Worm (Caenorhabditis elegans) whole organism, L1 larva: ENCODE results near the gene C55C3.7.
A peak's percentile ranks its signal among the peaks of the same experiment; 100 is the strongest.

Experiments
- C04F5.9 ChIP-seq: sonication (generic microtip); optimal IDR thresholded peaks from 2 replicates; lab custom pipeline; 2016; ENCODE audit warnings: missing genetic modification characterization, missing compliant biosample characterization
- C16A3.4 ChIP-seq: fragments of 150-350 bp; optimal IDR thresholded peaks from 2 replicates; lab custom pipeline; 2014; ENCODE audit warnings: missing biosample characterization, missing genetic modification characterization
- C34B4.2 ChIP-seq: sonication (generic microtip); optimal IDR thresholded peaks from 2 replicates; lab custom pipeline; 2017; ENCODE audit warnings: mild to moderate bottlenecking, missing genetic modification characterization, missing compliant biosample characterization
- alr-1 ChIP-seq: fragments of 200-800 bp; sonication (Bioruptor generic); optimal IDR thresholded peaks from 2 replicates; lab custom pipeline; 2018; ENCODE audit warnings: borderline replicate concordance, mild to moderate bottlenecking, missing genetic modification characterization, missing compliant biosample characterization
- aly-2 ChIP-seq: fragments of 150-350 bp; optimal IDR thresholded peaks from 2 replicates; lab custom pipeline; 2014; ENCODE audit warnings: missing biosample characterization, missing genetic modification characterization
- ama-1 ChIP-seq: fragments of 150-350 bp; optimal IDR thresholded peaks from 2 replicates; lab custom pipeline; 2014
- ceh-63 ChIP-seq: fragments of 200-800 bp; sonication (Bioruptor generic); optimal IDR thresholded peaks from 2 replicates; lab custom pipeline; 2018; ENCODE audit warnings: mild to moderate bottlenecking, missing genetic modification characterization, missing compliant biosample characterization
- ceh-8 ChIP-seq: fragments of 200-800 bp; sonication (Bioruptor generic); optimal IDR thresholded peaks from 2 replicates; lab custom pipeline; 2018; ENCODE audit warnings: mild to moderate bottlenecking, missing genetic modification characterization, moderate library complexity, missing compliant biosample characterization
- ceh-90 ChIP-seq: sonication (generic microtip); optimal IDR thresholded peaks from 2 replicates; lab custom pipeline; 2016; ENCODE audit warnings: missing genetic modification characterization, missing compliant biosample characterization
- ces-1 ChIP-seq: fragments of 150-350 bp; optimal IDR thresholded peaks from 2 replicates; lab custom pipeline; 2014; ENCODE audit warnings: missing biosample characterization, missing genetic modification reagents, missing genetic modification characterization
- efl-1 ChIP-seq, 4 experiments: fragments of 150-350 bp; optimal IDR thresholded peaks in 3 of 4; peaks in 1 of 4; 1 replicate in 1 of 4; 2 replicates in 3 of 4; lab custom pipeline; 2014; ENCODE audit warnings: missing biosample characterization in 2 of 4, missing genetic modification characterization in 2 of 4, missing genetic modification reagents in 2 of 4
- efl-3 ChIP-seq: fragments of 200-800 bp; sonication (Bioruptor generic); optimal IDR thresholded peaks from 2 replicates; lab custom pipeline; 2018; ENCODE audit warnings: mild to moderate bottlenecking, missing genetic modification characterization, missing compliant biosample characterization
- elt-2 ChIP-seq: sonication (generic microtip); optimal IDR thresholded peaks from 2 replicates; lab custom pipeline; 2016; ENCODE audit warnings: missing genetic modification characterization, mild to moderate bottlenecking, inconsistent platforms, missing compliant biosample characterization, missing genetic modification reagents
- fkh-4 ChIP-seq: sonication (generic microtip); optimal IDR thresholded peaks from 2 replicates; lab custom pipeline; 2016; ENCODE audit warnings: missing compliant biosample characterization, missing genetic modification characterization, borderline replicate concordance
- fkh-8 ChIP-seq: sonication (generic microtip); optimal IDR thresholded peaks from 2 replicates; lab custom pipeline; 2016; ENCODE audit warnings: mild to moderate bottlenecking, missing genetic modification characterization, missing compliant biosample characterization
- fos-1 ChIP-seq: fragments of 150-350 bp; optimal IDR thresholded peaks from 2 replicates; lab custom pipeline; 2014; ENCODE audit warnings: missing biosample characterization, missing genetic modification characterization
- hlh-17 ChIP-seq: fragments of 200-800 bp; sonication (Bioruptor generic); optimal IDR thresholded peaks from 2 replicates; lab custom pipeline; 2018; ENCODE audit warnings: missing genetic modification characterization, mild to moderate bottlenecking, missing compliant biosample characterization, moderate library complexity, borderline replicate concordance
- hlh-4 ChIP-seq: sonication (generic microtip); optimal IDR thresholded peaks from 2 replicates; lab custom pipeline; 2016; ENCODE audit warnings: mild to moderate bottlenecking, missing genetic modification characterization, missing compliant biosample characterization
- irx-1 ChIP-seq: sonication (generic microtip); optimal IDR thresholded peaks from 2 replicates; lab custom pipeline; 2016; ENCODE audit warnings: missing genetic modification characterization, missing compliant biosample characterization
- isw-1 ChIP-seq: fragments of 200-800 bp; sonication (Bioruptor generic); IDR thresholded peaks from 2 replicates; pipeline ENCODE4 v1.3.6; 2022; ENCODE audit warnings: missing genetic modification characterization, missing compliant biosample characterization
- lin-13 ChIP-seq: fragments of 150-350 bp; optimal IDR thresholded peaks from 2 replicates; lab custom pipeline; 2014; ENCODE audit warnings: missing biosample characterization, missing genetic modification reagents, missing genetic modification characterization
- lin-14 ChIP-seq: fragments of 200-800 bp; sonication (Bioruptor generic); optimal IDR thresholded peaks from 2 replicates; lab custom pipeline; 2018; ENCODE audit warnings: mild to moderate bottlenecking, missing genetic modification characterization, moderate library complexity, missing compliant biosample characterization
- lin-15B ChIP-seq: fragments of 150-350 bp; sonication (generic microtip); optimal IDR thresholded peaks from 3 replicates; lab custom pipeline; 2014; ENCODE audit warnings: missing biosample characterization, missing genetic modification characterization
- lin-39 ChIP-seq: fragments of 150-350 bp; optimal IDR thresholded peaks from 2 replicates; lab custom pipeline; 2014; ENCODE audit warnings: missing biosample characterization, missing genetic modification reagents, missing genetic modification characterization
- lsy-2 ChIP-seq, 2 experiments: fragments of 150-350 bp; optimal IDR thresholded peaks; 2 replicates each; lab custom pipeline; 2014; ENCODE audit warnings: missing biosample characterization in 2 of 2, missing genetic modification characterization in 2 of 2
- mab-9 ChIP-seq: fragments of 200-800 bp; sonication (Bioruptor generic); IDR thresholded peaks from 2 replicates; pipeline ENCODE4 v1.3.6; 2022; ENCODE audit warnings: missing genetic modification reagents, missing genetic modification characterization, missing compliant biosample characterization
- mep-1 ChIP-seq: fragments of 150-350 bp; optimal IDR thresholded peaks from 2 replicates; lab custom pipeline; 2014; ENCODE audit warnings: missing biosample characterization, missing genetic modification characterization
- nhr-11 ChIP-seq: fragments of 150-350 bp; optimal IDR thresholded peaks from 2 replicates; lab custom pipeline; 2014; ENCODE audit warnings: missing biosample characterization, missing genetic modification characterization
- nhr-12 ChIP-seq: sonication (generic microtip); optimal IDR thresholded peaks from 2 replicates; lab custom pipeline; 2017; ENCODE audit warnings: missing biosample characterization, missing genetic modification characterization
- nhr-19 ChIP-seq: fragments of 200-800 bp; sonication (Bioruptor generic); conservative IDR thresholded peaks from 2 replicates; pipeline ENCODE4 v1.3.6; 2022; ENCODE audit warnings: missing genetic modification characterization, missing compliant biosample characterization
- nhr-20 ChIP-seq: sonication (generic microtip); optimal IDR thresholded peaks from 2 replicates; lab custom pipeline; 2016; ENCODE audit warnings: mild to moderate bottlenecking, missing genetic modification characterization, missing compliant biosample characterization
- nhr-237 ChIP-seq: fragments of 150-350 bp; optimal IDR thresholded peaks from 2 replicates; lab custom pipeline; 2014; ENCODE audit warnings: missing biosample characterization, missing genetic modification characterization
- nhr-71 ChIP-seq: sonication (generic microtip); optimal IDR thresholded peaks from 2 replicates; lab custom pipeline; 2016; ENCODE audit warnings: mild to moderate bottlenecking, missing genetic modification characterization, moderate library complexity, missing compliant biosample characterization
- nhr-76 ChIP-seq: sonication (generic microtip); optimal IDR thresholded peaks from 2 replicates; lab custom pipeline; 2017; ENCODE audit warnings: missing biosample characterization, missing genetic modification characterization
- nhr-77 ChIP-seq: fragments of 150-350 bp; optimal IDR thresholded peaks from 2 replicates; lab custom pipeline; 2014; ENCODE audit warnings: missing biosample characterization, missing genetic modification characterization
- nhr-84 ChIP-seq: sonication (generic microtip); optimal IDR thresholded peaks from 2 replicates; lab custom pipeline; 2017; ENCODE audit warnings: missing biosample characterization, missing genetic modification characterization
- pax-3 ChIP-seq: fragments of 200-800 bp; sonication (Bioruptor generic); optimal IDR thresholded peaks from 2 replicates; lab custom pipeline; 2018; ENCODE audit warnings: mild to moderate bottlenecking, missing genetic modification characterization, moderate library complexity, missing compliant biosample characterization
- pqm-1 ChIP-seq: sonication (generic microtip); optimal IDR thresholded peaks from 3 replicates; lab custom pipeline; 2017; ENCODE audit warnings: missing biosample characterization, missing genetic modification characterization
- snpc-4 ChIP-seq: fragments of 150-350 bp; optimal IDR thresholded peaks from 2 replicates; lab custom pipeline; 2014; ENCODE audit warnings: missing biosample characterization, missing genetic modification characterization
- sptf-1 ChIP-seq: fragments of 150-350 bp; optimal IDR thresholded peaks from 2 replicates; lab custom pipeline; 2014; ENCODE audit warnings: missing biosample characterization, missing genetic modification characterization
- sup-37 ChIP-seq: fragments of 200-800 bp; sonication (Bioruptor generic); optimal IDR thresholded peaks from 2 replicates; lab custom pipeline; 2018; ENCODE audit warnings: mild to moderate bottlenecking, missing genetic modification characterization, missing compliant biosample characterization
- swsn-7 ChIP-seq: sonication (generic microtip); optimal IDR thresholded peaks from 2 replicates; lab custom pipeline; 2016; ENCODE audit warnings: missing genetic modification characterization, missing compliant biosample characterization
- unc-62 ChIP-seq: fragments of 150-350 bp; optimal IDR thresholded peaks from 2 replicates; lab custom pipeline; 2014; ENCODE audit warnings: missing biosample characterization, missing genetic modification reagents, missing genetic modification characterization
- unc-86 ChIP-seq: sonication (generic microtip); optimal IDR thresholded peaks from 2 replicates; lab custom pipeline; 2016; ENCODE audit warnings: missing genetic modification characterization, missing compliant biosample characterization
- unc-98 ChIP-seq: fragments of 200-800 bp; sonication (Bioruptor generic); IDR thresholded peaks from 2 replicates; pipeline ENCODE4 v1.3.6; 2022; ENCODE audit warnings: missing genetic modification characterization, missing compliant biosample characterization
- vab-15 ChIP-seq: sonication (generic microtip); optimal IDR thresholded peaks from 2 replicates; lab custom pipeline; 2017; ENCODE audit warnings: missing genotype, mild to moderate bottlenecking, missing genetic modification characterization, missing compliant biosample characterization
- xbp-1 ChIP-seq: sonication (generic microtip); optimal IDR thresholded peaks from 2 replicates; lab custom pipeline; 2016; ENCODE audit warnings: missing genetic modification characterization, missing compliant biosample characterization
- zip-4 ChIP-seq: fragments of 200-800 bp; sonication (Bioruptor generic); optimal IDR thresholded peaks from 2 replicates; lab custom pipeline; 2018; ENCODE audit warnings: mild to moderate bottlenecking, missing genetic modification characterization, moderate library complexity, missing compliant biosample characterization
- ztf-11 ChIP-seq, 2 experiments: sonication (generic microtip); optimal IDR thresholded peaks; 2 replicates each; lab custom pipeline; 2016 to 2017; ENCODE audit warnings: missing genetic modification characterization in 2 of 2, missing biosample characterization in 1 of 2, missing compliant biosample characterization in 1 of 2
- ztf-4 ChIP-seq: fragments of 150-350 bp; optimal IDR thresholded peaks from 2 replicates; lab custom pipeline; 2014; ENCODE audit warnings: missing biosample characterization, missing genetic modification characterization

The C55C3.7 gene

ce11 chrIV:5682547-5683234, at the start of gene C55C3.7, which contains the start of gene C55C3.6:
Gene C55C3.7, minus strand, starts transcription at chrIV:5682647.
Gene C55C3.6, plus strand, starts transcription at chrIV:5683184.
- TF ChIP-seq unc-62 (GFP tag; lab: Kevin White, UChicago) (no peak), ceh-63 (no peak), snpc-4 (tag; lab: Kevin White, UChicago) (no peak), nhr-20 (tag; lab: Kevin White, UChicago) (no peak), nhr-77 (no peak), unc-86 (tag; lab: Kevin White, UChicago) (no peak), C16A3.4 (tag; lab: Kevin White, UChicago) (no peak), sptf-1 (tag; lab: Kevin White, UChicago) (no peak), nhr-12 (tag; lab: Kevin White, UChicago) (no peak), ces-1 (GFP tag; lab: Kevin White, UChicago) (no peak)

ce11 chrIV:5731597-5731996, 49.1 kb upstream of the C55C3.7 start, which contains the start of gene H35B03.2:
Gene H35B03.2, minus strand, starts transcription at chrIV:5731674.
- TF ChIP-seq ceh-8, result no peak
- no peak for TF ChIP-seq ztf-4
- TF ChIP-seq ama-1, result no peak
- no peak for TF ChIP-seq sptf-1 (tag; lab: Kevin White, UChicago)
- no peak for TF ChIP-seq nhr-237
- peak; percentile 51 for TF ChIP-seq lin-13 (GFP tag; lab: Kevin White, UChicago)
- peak; percentile 71 for TF ChIP-seq xbp-1 (tag; lab: Kevin White, UChicago)
- no peak for TF ChIP-seq mab-9 (GFP tag; lab: Robert Waterston, UW)
- TF ChIP-seq efl-3, result no peak
- no peak for TF ChIP-seq C34B4.2 (tag; lab: Kevin White, UChicago)
- TF ChIP-seq nhr-19 (GFP tag; lab: Robert Waterston, UW), result peak; percentile 69
- peak; percentile 66 for TF ChIP-seq lin-15B (tag; lab: Kevin White, UChicago)
- TF ChIP-seq unc-62 (GFP tag; lab: Kevin White, UChicago), result no peak
- no peak for TF ChIP-seq nhr-76
- TF ChIP-seq lsy-2 (tag; optimal IDR thresholded peaks at IDR 0.05; lab: Kevin White, UChicago), result peak; percentile 85 to 90
- TF ChIP-seq C04F5.9, result peak; percentile 11
- TF ChIP-seq zip-4, result no peak
- peak; percentile 2 for TF ChIP-seq elt-2 (tag; lab: Kevin White, UChicago)
- TF ChIP-seq lin-39 (tag; lab: Kevin White, UChicago), result peak; percentile 72
- TF ChIP-seq nhr-20 (tag; lab: Kevin White, UChicago), result peak; percentile 76
- TF ChIP-seq unc-86 (tag; lab: Kevin White, UChicago), result peak; percentile 65
- no peak for TF ChIP-seq ztf-11 (tag; optimal IDR thresholded peaks at IDR 0.05; lab: Kevin White, UChicago)
- peak; percentile 84 for TF ChIP-seq nhr-71
- TF ChIP-seq vab-15 (tag; lab: Kevin White, UChicago), result no peak
- TF ChIP-seq fkh-8 (tag; lab: Kevin White, UChicago), result peak; percentile 46
- TF ChIP-seq irx-1, result peak; percentile 64
- no peak for TF ChIP-seq alr-1 (tag; lab: Kevin White, UChicago)
- no peak for TF ChIP-seq ceh-90 (tag; lab: Kevin White, UChicago)
- TF ChIP-seq fkh-4 (tag; lab: Kevin White, UChicago), result no peak
- peak; percentile 26 for TF ChIP-seq nhr-11 (tag; lab: Kevin White, UChicago)
- TF ChIP-seq hlh-4, result no peak
- peak; percentile 64 for TF ChIP-seq mep-1 (tag; lab: Kevin White, UChicago)
- peak; percentile 69 for TF ChIP-seq lin-14 (GFP tag; lab: Kevin White, UChicago)
- peak; percentile 88 to 98 for TF ChIP-seq efl-1 (optimal IDR thresholded peaks at IDR 0.05; lab: Kevin White, UChicago)
- peak; percentile 98 to 100 for TF ChIP-seq efl-1 (GFP tag; optimal IDR thresholded peaks at IDR 0.05 in 1 of 2; lab: Kevin White, UChicago)
- no peak for TF ChIP-seq pax-3
- no peak for TF ChIP-seq hlh-17 (GFP tag; lab: Kevin White, UChicago)
- no peak for TF ChIP-seq nhr-84 (tag; lab: Kevin White, UChicago)
- TF ChIP-seq sup-37, result no peak
- no peak for TF ChIP-seq pqm-1 (tag; lab: Kevin White, UChicago)
- peak; percentile 69 for TF ChIP-seq aly-2 (tag; lab: Kevin White, UChicago)
- no peak for TF ChIP-seq unc-98 (GFP tag; lab: Robert Waterston, UW)
- TF ChIP-seq fos-1 (tag; lab: Kevin White, UChicago), result peak; percentile 71
- TF ChIP-seq swsn-7 (tag; lab: Kevin White, UChicago), result peak; percentile 71
- peak; percentile 60 for TF ChIP-seq isw-1
